Fruit fly (Drosophila melanogaster): ENCODE results near the gene CG11878.

The CG11878 gene

DNA sequence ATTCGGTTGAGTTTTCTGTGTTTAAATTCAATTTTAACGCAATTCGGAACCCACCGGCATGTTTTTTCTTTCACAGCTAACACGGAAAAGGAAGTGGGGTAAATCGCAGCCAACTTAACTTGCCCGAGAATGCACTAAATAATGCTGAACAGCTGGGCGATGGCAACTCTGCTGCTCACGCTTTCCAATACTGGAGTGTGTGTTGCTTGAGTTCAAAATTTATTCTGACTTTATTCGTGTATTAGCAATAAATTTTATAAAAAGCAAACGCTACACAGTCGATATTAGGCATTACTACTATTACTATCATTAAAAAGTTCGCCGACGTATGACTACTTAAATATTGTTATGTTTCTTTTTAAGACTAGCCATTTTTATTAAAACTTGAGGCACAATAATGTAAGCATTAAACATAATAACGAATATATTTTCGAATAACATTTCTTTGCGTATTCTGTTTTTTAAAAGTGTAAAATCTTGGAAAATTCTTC is 26.2 kb upstream of the CG11878 start, which contains the start of the genes RpS27 and Nup37 (continued):
- TF ChIP-seq CG3065 (GFP tag; optimal IDR thresholded peaks at IDR 0.05): peak; percentile 98
- TF ChIP-seq CG18764 (GFP tag; optimal IDR thresholded peaks at IDR 0.05): peak; percentile 98
- peak; percentile 99 for TF ChIP-seq HHEX (GFP tag; optimal IDR thresholded peaks at IDR 0.05)
- TF ChIP-seq lmd (GFP tag; IDR thresholded peaks at IDR 0.05): peak; percentile 95
- peak; percentile 96 for TF ChIP-seq gt (GFP tag; IDR thresholded peaks at IDR 0.05)
- TF ChIP-seq CG3407 (GFP tag; optimal IDR thresholded peaks at IDR 0.05): peak; percentile 98
- peak; percentile 88 for TF ChIP-seq tap (tag; optimal IDR thresholded peaks at IDR 0.05)
- TF ChIP-seq CG34422 (GFP tag; IDR thresholded peaks at IDR 0.05): peak; percentile 97
- TF ChIP-seq sug (tag; optimal IDR thresholded peaks at IDR 0.05): peak; percentile 97
- no peak for TF ChIP-seq br (optimal IDR thresholded peaks at IDR 0.05)
- peak; percentile 99 for TF ChIP-seq CG12071 (GFP tag; optimal IDR thresholded peaks at IDR 0.05)
- peak; percentile 99 for TF ChIP-seq Hey (tag; optimal IDR thresholded peaks at IDR 0.05)
- peak; percentile 89 for TF ChIP-seq CG8765 (GFP tag; IDR thresholded peaks at IDR 0.05)
- TF ChIP-seq Spps (tag; optimal IDR thresholded peaks at IDR 0.05): peak; percentile 82
- TF ChIP-seq CG2712 (tag; optimal IDR thresholded peaks at IDR 0.05): peak; percentile 94
- TF ChIP-seq Six4 (GFP tag; optimal IDR thresholded peaks at IDR 0.05): peak; percentile 96
- peak; percentile 95 for TF ChIP-seq nom (GFP tag; optimal IDR thresholded peaks at IDR 0.05)
- peak; percentile 98 for TF ChIP-seq HLH54F (GFP tag; optimal IDR thresholded peaks at IDR 0.05)
- TF ChIP-seq CG43689 (GFP tag; IDR thresholded peaks at IDR 0.05): peak; percentile 95
- no peak for TF ChIP-seq hb (GFP tag; IDR thresholded peaks at IDR 0.05; ENCODE audit: partially characterized antibody)
- peak; percentile 94 for TF ChIP-seq psq (GFP tag; optimal IDR thresholded peaks at IDR 0.05)
- TF ChIP-seq grn (GFP tag; optimal IDR thresholded peaks at IDR 0.05): peak; percentile 96
- peak; percentile 80 for TF ChIP-seq Sry-β (GFP tag; optimal IDR thresholded peaks at IDR 0.05)
- peak; percentile 93 for TF ChIP-seq Abd-B (GFP tag; optimal IDR thresholded peaks at IDR 0.05)
- peak; percentile 95 for TF ChIP-seq CG16815 (GFP tag; optimal IDR thresholded peaks at IDR 0.05)
- TF ChIP-seq CG31224 (GFP tag; IDR thresholded peaks at IDR 0.05): peak; percentile 93
- peak; percentile 81; the same call in 1 of the 2 replicates for TF ChIP-seq Taf1 (GFP tag; IDR thresholded peaks at IDR 0.05)
- 0 out of 2 replicates have a peak, but pooled peaks have one; percentile 34 for TF ChIP-seq bbx (GFP tag; IDR thresholded peaks at IDR 0.05; ENCODE audit: partially characterized antibody)
- peak; percentile 99 for TF ChIP-seq CG7271 (tag; optimal IDR thresholded peaks at IDR 0.05)
- peak; percentile 99 for TF ChIP-seq sens (GFP tag)
- TF ChIP-seq CG7745 (tag; optimal IDR thresholded peaks at IDR 0.05): peak; percentile 83
- TF ChIP-seq sr (GFP tag; IDR thresholded peaks at IDR 0.05): peak; percentile 98
- peak; percentile 100 for TF ChIP-seq Ets97D (GFP tag; optimal IDR thresholded peaks at IDR 0.05)
- TF ChIP-seq CG14050 (GFP tag; IDR thresholded peaks at IDR 0.05): peak; percentile 93
- peak; percentile 94 to 97 for TF ChIP-seq Pdp1 (GFP tag; optimal IDR thresholded peaks at IDR 0.05)
- peak; percentile 94 for TF ChIP-seq trem (tag; optimal IDR thresholded peaks at IDR 0.05)
- TF ChIP-seq D19A (tag; optimal IDR thresholded peaks at IDR 0.05): peak; percentile 77
- TF ChIP-seq zen (tag; optimal IDR thresholded peaks at IDR 0.05): peak; percentile 91
- TF ChIP-seq Doc2 (GFP tag; IDR thresholded peaks at IDR 0.05): peak; percentile 94
- peak; percentile 93 for TF ChIP-seq CG11504 (tag; optimal IDR thresholded peaks at IDR 0.05)
- peak; percentile 97 for TF ChIP-seq CG12391 (tag; optimal IDR thresholded peaks at IDR 0.05)
- TF ChIP-seq CG12219 (GFP tag; optimal IDR thresholded peaks at IDR 0.05): peak; percentile 95
- peak; percentile 98 for TF ChIP-seq tin (GFP tag; optimal IDR thresholded peaks at IDR 0.05)
- TF ChIP-seq ac (GFP tag; optimal IDR thresholded peaks at IDR 0.05): peak; percentile 99
- TF ChIP-seq CG30020 (tag; optimal IDR thresholded peaks at IDR 0.05): peak; percentile 82
- TF ChIP-seq Atf3 (GFP tag; optimal IDR thresholded peaks at IDR 0.05): peak; percentile 98
- TF ChIP-seq slp2 (GFP tag; optimal IDR thresholded peaks at IDR 0.05): peak; percentile 99
- TF ChIP-seq odd (GFP tag; optimal IDR thresholded peaks at IDR 0.05): peak; percentile 99
- peak; percentile 95 for TF ChIP-seq Aef1 (GFP tag; IDR thresholded peaks at IDR 0.05)
- TF ChIP-seq croc (GFP tag; conservative IDR thresholded peaks at IDR 0.05): peak; percentile 88
- peak; percentile 99 for TF ChIP-seq emc (GFP tag; optimal IDR thresholded peaks at IDR 0.05)
